Worm (Caenorhabditis elegans) whole organism, L2 larva: ENCODE data around the gene R08C7.11.

Source experiments
- C34F6.9 ChIP-seq: fragments of 150-350 bp; optimal IDR thresholded peaks from 2 replicates; lab custom pipeline; 2014; ENCODE audit warnings: missing biosample characterization, missing genetic modification characterization
- F13H6.1 ChIP-seq: sonication (generic microtip); optimal IDR thresholded peaks from 2 replicates; lab custom pipeline; 2016; ENCODE audit warnings: missing genetic modification characterization, missing compliant biosample characterization
- R02D3.7 ChIP-seq: fragments of 150-350 bp; optimal IDR thresholded peaks from 2 replicates; lab custom pipeline; 2014; ENCODE audit warnings: missing biosample characterization, missing genetic modification characterization
- Y55F3AM.14 ChIP-seq: fragments of 200-800 bp; sonication (Bioruptor generic); optimal IDR thresholded peaks from 2 replicates; lab custom pipeline; 2018; ENCODE audit warnings: mild to moderate bottlenecking, missing genetic modification characterization, missing compliant biosample characterization
- ZK546.5 ChIP-seq: sonication (generic microtip); optimal IDR thresholded peaks from 2 replicates; lab custom pipeline; 2017; ENCODE audit warnings: missing biosample characterization, missing genetic modification characterization
- alr-1 ChIP-seq: fragments of 150-350 bp; optimal IDR thresholded peaks from 2 replicates; lab custom pipeline; 2014; ENCODE audit warnings: missing biosample characterization, missing genetic modification characterization
- aly-2 ChIP-seq: fragments of 150-350 bp; optimal IDR thresholded peaks from 2 replicates; lab custom pipeline; 2014; ENCODE audit warnings: missing biosample characterization, missing genetic modification characterization
- ama-1 ChIP-seq: fragments of 150-350 bp; optimal IDR thresholded peaks from 2 replicates; lab custom pipeline; 2018; ENCODE audit warnings: inconsistent platforms
- blmp-1 ChIP-seq: sonication (generic microtip); optimal IDR thresholded peaks from 2 replicates; lab custom pipeline; 2017; ENCODE audit warnings: missing genetic modification characterization, mild to moderate bottlenecking, missing compliant biosample characterization, antibody characterized with exemption, moderate library complexity; ENCODE audit not compliant: insufficient read depth
- ceh-16 ChIP-seq: fragments of 150-350 bp; optimal IDR thresholded peaks from 2 replicates; lab custom pipeline; 2014; ENCODE audit warnings: missing biosample characterization, missing genetic modification characterization
- ceh-82 ChIP-seq: fragments of 150-350 bp; optimal IDR thresholded peaks from 2 replicates; lab custom pipeline; 2014; ENCODE audit warnings: missing biosample characterization, missing genetic modification characterization
- crh-2 ChIP-seq: sonication (generic microtip); optimal IDR thresholded peaks from 2 replicates; lab custom pipeline; 2017; ENCODE audit warnings: missing biosample characterization, missing genetic modification characterization
- dmd-4 ChIP-seq: sonication (generic microtip); optimal IDR thresholded peaks from 2 replicates; lab custom pipeline; 2017; ENCODE audit warnings: missing biosample characterization, missing genetic modification characterization
- egl-27 ChIP-seq: sonication (generic microtip); optimal IDR thresholded peaks from 3 replicates; lab custom pipeline; 2017; ENCODE audit warnings: missing biosample characterization, missing genetic modification reagents, missing genetic modification characterization
- elt-1 ChIP-seq: fragments of 150-350 bp; optimal IDR thresholded peaks from 2 replicates; lab custom pipeline; 2014; ENCODE audit warnings: missing biosample characterization, missing genetic modification characterization
- elt-3 ChIP-seq: sonication (generic microtip); optimal IDR thresholded peaks from 2 replicates; lab custom pipeline; 2017; ENCODE audit warnings: missing biosample characterization, missing genetic modification characterization
- fos-1 ChIP-seq: fragments of 150-350 bp; optimal IDR thresholded peaks from 2 replicates; lab custom pipeline; 2014; ENCODE audit warnings: missing biosample characterization, missing genetic modification characterization
- gmeb-1 ChIP-seq: fragments of 150-350 bp; optimal IDR thresholded peaks from 2 replicates; lab custom pipeline; 2014; ENCODE audit warnings: missing biosample characterization, missing genetic modification characterization
- lin-11 ChIP-seq: fragments of 150-350 bp; sonication (generic microtip); optimal IDR thresholded peaks from 2 replicates; lab custom pipeline; 2014; ENCODE audit warnings: missing biosample characterization, missing genetic modification characterization, inconsistent platforms, mixed read lengths
- lin-13 ChIP-seq: fragments of 150-350 bp; optimal IDR thresholded peaks from 2 replicates; lab custom pipeline; 2014; ENCODE audit warnings: missing biosample characterization, missing genetic modification reagents, missing genetic modification characterization
- lin-39 ChIP-seq: fragments of 150-350 bp; optimal IDR thresholded peaks from 2 replicates; lab custom pipeline; 2014; ENCODE audit warnings: missing biosample characterization, missing genetic modification reagents, missing genetic modification characterization
- lsy-2 ChIP-seq, 2 experiments: fragments of 150-350 bp in 1 of 2; sonication (generic microtip) in 1 of 2; optimal IDR thresholded peaks; 2 replicates each; lab custom pipeline; 2014 to 2017; ENCODE audit warnings: missing biosample characterization in 2 of 2, missing genetic modification characterization in 2 of 2
- mab-5 ChIP-seq: fragments of 150-350 bp; optimal IDR thresholded peaks from 2 replicates; lab custom pipeline; 2014; ENCODE audit warnings: missing biosample characterization, missing genetic modification characterization
- mbf-1 ChIP-seq: sonication (generic microtip); optimal IDR thresholded peaks from 2 replicates; lab custom pipeline; 2017; ENCODE audit warnings: missing biosample characterization, missing genetic modification characterization
- mdl-1 ChIP-seq, 2 experiments: fragments of 150-350 bp in 1 of 2; sonication (generic microtip) in 1 of 2; optimal IDR thresholded peaks; 2 replicates each; lab custom pipeline; 2017; ENCODE audit warnings: missing biosample characterization in 2 of 2, missing genetic modification characterization in 2 of 2
- nhr-10 ChIP-seq: sonication (generic microtip); optimal IDR thresholded peaks from 2 replicates; lab custom pipeline; 2017; ENCODE audit warnings: missing biosample characterization, missing genetic modification characterization
- nhr-11 ChIP-seq: fragments of 150-350 bp; optimal IDR thresholded peaks from 2 replicates; lab custom pipeline; 2014; ENCODE audit warnings: missing biosample characterization, missing genetic modification characterization
- nhr-12 ChIP-seq: fragments of 150-350 bp; optimal IDR thresholded peaks from 2 replicates; lab custom pipeline; 2014; ENCODE audit warnings: missing biosample characterization, missing genetic modification characterization
- nhr-129 ChIP-seq: fragments of 150-350 bp; optimal IDR thresholded peaks from 2 replicates; lab custom pipeline; 2014; ENCODE audit warnings: missing biosample characterization, missing genetic modification characterization
- nhr-21 ChIP-seq: fragments of 150-350 bp; optimal IDR thresholded peaks from 2 replicates; lab custom pipeline; 2014; ENCODE audit warnings: missing biosample characterization, missing genetic modification characterization
- nhr-23 ChIP-seq: fragments of 150-350 bp; optimal IDR thresholded peaks from 2 replicates; lab custom pipeline; 2014; ENCODE audit warnings: missing biosample characterization, missing genetic modification reagents, missing genetic modification characterization
- nhr-237 ChIP-seq: fragments of 150-350 bp; optimal IDR thresholded peaks from 2 replicates; lab custom pipeline; 2014; ENCODE audit warnings: missing biosample characterization, missing genetic modification characterization
- nhr-25 ChIP-seq: fragments of 150-350 bp; sonication (generic microtip); optimal IDR thresholded peaks from 3 replicates; lab custom pipeline; 2014; ENCODE audit warnings: missing biosample characterization, missing genetic modification characterization
- nhr-6 ChIP-seq: fragments of 150-350 bp; optimal IDR thresholded peaks from 2 replicates; lab custom pipeline; 2014; ENCODE audit warnings: missing biosample characterization, missing genetic modification characterization
- nhr-77 ChIP-seq: fragments of 150-350 bp; optimal IDR thresholded peaks from 2 replicates; lab custom pipeline; 2014; ENCODE audit warnings: missing biosample characterization, missing genetic modification characterization
- peb-1 ChIP-seq: fragments of 150-350 bp; optimal IDR thresholded peaks from 2 replicates; lab custom pipeline; 2014; ENCODE audit warnings: missing biosample characterization, missing genetic modification characterization
- sem-4 ChIP-seq: fragments of 150-350 bp; optimal IDR thresholded peaks from 2 replicates; lab custom pipeline; 2014; ENCODE audit warnings: missing biosample characterization, missing genetic modification reagents, missing genetic modification characterization
- skn-1 ChIP-seq: sonication (generic microtip); optimal IDR thresholded peaks from 2 replicates; lab custom pipeline; 2017; ENCODE audit warnings: missing biosample characterization, missing genetic modification characterization
- sma-3 ChIP-seq: sonication (generic microtip); optimal IDR thresholded peaks from 2 replicates; lab custom pipeline; 2016; ENCODE audit warnings: missing genetic modification reagents, missing genetic modification characterization, missing compliant biosample characterization
- sma-9 ChIP-seq, 2 experiments: fragments of 150-350 bp in 1 of 2; sonication (generic microtip) in 1 of 2; optimal IDR thresholded peaks; 2 replicates each; lab custom pipeline; 2014 to 2016; ENCODE audit warnings: missing genetic modification characterization in 2 of 2, mild to moderate bottlenecking in 1 of 2, missing biosample characterization in 1 of 2, missing compliant biosample characterization in 1 of 2, missing genetic modification reagents in 1 of 2, moderate library complexity in 1 of 2
- snpc-4 ChIP-seq: fragments of 150-350 bp; optimal IDR thresholded peaks from 2 replicates; lab custom pipeline; 2014; ENCODE audit warnings: missing biosample characterization, missing genetic modification characterization
- unc-39 ChIP-seq: fragments of 150-350 bp; optimal IDR thresholded peaks from 2 replicates; lab custom pipeline; 2014; ENCODE audit warnings: missing biosample characterization, missing genetic modification characterization
- unc-55 ChIP-seq: fragments of 150-350 bp; sonication (generic microtip); optimal IDR thresholded peaks from 3 replicates; lab custom pipeline; 2014; ENCODE audit warnings: missing biosample characterization, missing genetic modification reagents, missing genetic modification characterization
- unc-62 ChIP-seq: fragments of 150-350 bp; optimal IDR thresholded peaks from 2 replicates; lab custom pipeline; 2014; ENCODE audit warnings: missing biosample characterization, missing genetic modification reagents, missing genetic modification characterization
- zag-1 ChIP-seq: fragments of 150-350 bp; optimal IDR thresholded peaks from 2 replicates; lab custom pipeline; 2014; ENCODE audit warnings: missing biosample characterization, missing genetic modification characterization
- ztf-1 ChIP-seq: fragments of 200-800 bp; sonication (Bioruptor generic); conservative IDR thresholded peaks from 2 replicates; pipeline ENCODE4 v1.3.6; 2022; ENCODE audit warnings: missing genetic modification characterization, missing compliant biosample characterization
- ztf-11 ChIP-seq: sonication (generic microtip); optimal IDR thresholded peaks from 2 replicates; lab custom pipeline; 2017; ENCODE audit warnings: missing biosample characterization, missing genetic modification characterization
- ztf-4 ChIP-seq: fragments of 150-350 bp; optimal IDR thresholded peaks from 2 replicates; lab custom pipeline; 2014; ENCODE audit warnings: missing biosample characterization, missing genetic modification characterization

Gene R08C7.11

ce11 chrIV:4445711-4446290, 8.9 kb downstream of the R08C7.11 start, which contains the start of the genes wapl-1 and htz-1:
Gene wapl-1 (minus strand): TSS chrIV:4445740.
Gene htz-1 (plus strand): TSS chrIV:4446216.
- peak; percentile 71 for TF ChIP-seq unc-62 (GFP tag; lab: Kevin White, UChicago)
- TF ChIP-seq peb-1 (tag; lab: Kevin White, UChicago) = no peak
- peak; percentile 94 for TF ChIP-seq sem-4
- no peak for TF ChIP-seq aly-2
- peak; percentile 72 for TF ChIP-seq blmp-1 (tag; lab: Kevin White, UChicago)
- TF ChIP-seq crh-2 (tag; lab: Kevin White, UChicago) = peak; percentile 97
- peak; percentile 79 for TF ChIP-seq nhr-237 (tag; lab: Kevin White, UChicago)
- TF ChIP-seq zag-1 (tag; lab: Kevin White, UChicago) = peak; percentile 82
- TF ChIP-seq fos-1 (tag; lab: Kevin White, UChicago) = peak; percentile 91
- TF ChIP-seq dmd-4 = no peak
- TF ChIP-seq lsy-2 (tag; optimal IDR thresholded peaks at IDR 0.05; lab: Kevin White, UChicago) = peak; percentile 99
- TF ChIP-seq nhr-11 (tag; lab: Kevin White, UChicago) = no peak
- peak; percentile 82 for TF ChIP-seq snpc-4 (tag; lab: Kevin White, UChicago)
- no peak for TF ChIP-seq lin-39 (tag; lab: Kevin White, UChicago)
- peak; percentile 79 for TF ChIP-seq Y55F3AM.14 (GFP tag; lab: Kevin White, UChicago)
- peak; percentile 94 for TF ChIP-seq nhr-21
- TF ChIP-seq mbf-1 (tag; lab: Kevin White, UChicago) = no peak
- TF ChIP-seq ztf-4 (tag; lab: Kevin White, UChicago) = peak; percentile 96
- TF ChIP-seq nhr-10 (tag; lab: Kevin White, UChicago) = peak; percentile 59
- peak; percentile 99 for TF ChIP-seq unc-55
- TF ChIP-seq R02D3.7 (tag; lab: Kevin White, UChicago) = peak; percentile 95
- TF ChIP-seq mdl-1 (tag; optimal IDR thresholded peaks at IDR 0.05; lab: Kevin White, UChicago) = peak; percentile 29 to 67
- TF ChIP-seq ztf-1 = no peak
- TF ChIP-seq lin-11 = peak; percentile 99
- TF ChIP-seq unc-39 = no peak
- TF ChIP-seq nhr-77 (tag; lab: Kevin White, UChicago) = peak; percentile 16
- TF ChIP-seq nhr-25 (tag; lab: Kevin White, UChicago) = peak; percentile 95
- TF ChIP-seq nhr-129 (tag; lab: Kevin White, UChicago) = peak; percentile 96
- peak; percentile 92 for TF ChIP-seq nhr-6 (tag; lab: Kevin White, UChicago)
- peak; percentile 86 for TF ChIP-seq ceh-16 (tag; lab: Kevin White, UChicago)
- peak; percentile 97 for TF ChIP-seq lin-13 (GFP tag; lab: Kevin White, UChicago)
- TF ChIP-seq mab-5 = peak; percentile 85
- peak; percentile 96 for TF ChIP-seq F13H6.1 (tag; lab: Kevin White, UChicago)
- no peak for TF ChIP-seq nhr-12 (tag; lab: Kevin White, UChicago)
- TF ChIP-seq ztf-11 (tag; lab: Kevin White, UChicago) = no peak
- no peak for TF ChIP-seq alr-1
- TF ChIP-seq ZK546.5 (tag; lab: Kevin White, UChicago) = peak; percentile 99
- TF ChIP-seq skn-1 (tag; lab: Kevin White, UChicago) = peak; percentile 54
- no peak for TF ChIP-seq nhr-23 (tag; lab: Kevin White, UChicago)
- TF ChIP-seq ceh-82 (tag; lab: Kevin White, UChicago) = peak; percentile 90
- TF ChIP-seq elt-3 = no peak
- peak; percentile 98 for TF ChIP-seq C34F6.9 (tag; lab: Kevin White, UChicago)
- TF ChIP-seq gmeb-1 (tag; lab: Kevin White, UChicago) = peak; percentile 95
- TF ChIP-seq sma-9 (GFP tag; optimal IDR thresholded peaks at IDR 0.05; lab: Kevin White, UChicago) = peak; percentile 97
- no peak for TF ChIP-seq sma-9 (tag; optimal IDR thresholded peaks at IDR 0.05; lab: Kevin White, UChicago)
- peak; percentile 97 for TF ChIP-seq sma-3 (GFP tag; lab: Kevin White, UChicago)
- peak; percentile 82 for TF ChIP-seq egl-27 (tag; lab: Kevin White, UChicago)
- TF ChIP-seq elt-1 (tag; lab: Kevin White, UChicago) = no peak
- TF ChIP-seq ama-1 (lab: Kevin White, UChicago) = peak; percentile 78
